Fruit fly (Drosophila melanogaster): ENCODE results near the gene CG11694.

Gene CG11694

dm6 chr3R:8340675-8341275 lies 28.8 kb upstream of the CG11694 start, which contains the start of the genes COX7A and Arl2 (continued):
- TF ChIP-seq CG33213 (GFP tag; optimal IDR thresholded peaks at IDR 0.05) (no peak), Hand (GFP tag; optimal IDR thresholded peaks at IDR 0.05) (no peak), Dref (GFP tag; IDR thresholded peaks at IDR 0.05) (peak; percentile 95), pzg (GFP tag; optimal IDR thresholded peaks at IDR 0.05) (peak; percentile 82), CG18476 (GFP tag; optimal IDR thresholded peaks at IDR 0.05) (no peak), CG6272 (GFP tag; IDR thresholded peaks at IDR 0.05) (no peak), crc (GFP tag; optimal IDR thresholded peaks at IDR 0.05) (no peak), unc-4 (GFP tag; IDR thresholded peaks at IDR 0.05; ENCODE audit: partially characterized antibody) (peak; percentile 95), CG11247 (GFP tag; IDR thresholded peaks at IDR 0.05) (no peak), CG12071 (GFP tag; optimal IDR thresholded peaks at IDR 0.05) (no peak), Sry-δ (GFP tag; optimal IDR thresholded peaks at IDR 0.05) (peak; percentile 78), CG7786 (GFP tag; optimal IDR thresholded peaks at IDR 0.05) (no peak), hb (GFP tag; IDR thresholded peaks at IDR 0.05; ENCODE audit: partially characterized antibody) (peak; percentile 89), mam (GFP tag; optimal IDR thresholded peaks at IDR 0.05) (no peak), CG30020 (tag; optimal IDR thresholded peaks at IDR 0.05) (peak; percentile 42), Asciz (GFP tag; optimal IDR thresholded peaks at IDR 0.05) (no peak), CG17912 (GFP tag; optimal IDR thresholded peaks at IDR 0.05) (no peak), fd3F (GFP tag; optimal IDR thresholded peaks at IDR 0.05) (no peak), CG8924 (tag; optimal IDR thresholded peaks at IDR 0.05) (peak; percentile 77), HLH54F (GFP tag; optimal IDR thresholded peaks at IDR 0.05) (no peak), Bdp1 (GFP tag; optimal IDR thresholded peaks at IDR 0.05) (no peak), D19A (tag; optimal IDR thresholded peaks at IDR 0.05) (no peak), sr (GFP tag; IDR thresholded peaks at IDR 0.05) (no peak), ro (GFP tag; IDR thresholded peaks at IDR 0.05) (no peak), trh (GFP tag; optimal IDR thresholded peaks at IDR 0.05) (no peak), CG2875 (GFP tag; optimal IDR thresholded peaks at IDR 0.05) (no peak), CG8089 (GFP tag; optimal IDR thresholded peaks at IDR 0.05) (no peak), Vsx1 (GFP tag; optimal IDR thresholded peaks at IDR 0.05) (no peak), shn (GFP tag; optimal IDR thresholded peaks at IDR 0.05) (no peak), unpg (GFP tag; optimal IDR thresholded peaks at IDR 0.05) (no peak), CG15696 (tag; optimal IDR thresholded peaks at IDR 0.05) (no peak), CG14667 (GFP tag; IDR thresholded peaks at IDR 0.05) (no peak), eve (GFP tag; optimal IDR thresholded peaks at IDR 0.05) (no peak), sd (tag; optimal IDR thresholded peaks at IDR 0.05) (no peak), Nf-YC (tag; optimal IDR thresholded peaks at IDR 0.05) (peak; percentile 34), Stat92E (GFP tag; optimal IDR thresholded peaks at IDR 0.05) (no peak), ATbp (GFP tag; optimal IDR thresholded peaks at IDR 0.05) (no peak), Dbx (GFP tag; IDR thresholded peaks at IDR 0.05) (no peak), NC2β (GFP tag; optimal IDR thresholded peaks at IDR 0.05) (no peak), tio (GFP tag; optimal IDR thresholded peaks at IDR 0.05) (no peak), Opbp (GFP tag; IDR thresholded peaks at IDR 0.05; ENCODE audit: partially characterized antibody) (peak; percentile 98), maf-S (GFP tag; optimal IDR thresholded peaks at IDR 0.05) (no peak), az2 (GFP tag; optimal IDR thresholded peaks at IDR 0.05) (no peak), CG7987 (GFP tag; optimal IDR thresholded peaks at IDR 0.05) (no peak), CG11723 (GFP tag; optimal IDR thresholded peaks at IDR 0.05) (no peak), hth (optimal IDR thresholded peaks at IDR 0.05) (no peak), peb (GFP tag; IDR thresholded peaks at IDR 0.05) (no peak), CG33557 (GFP tag; optimal IDR thresholded peaks at IDR 0.05) (no peak), CG3726 (GFP tag; IDR thresholded peaks at IDR 0.05) (no peak), CG10979 (tag; optimal IDR thresholded peaks at IDR 0.05) (no peak), kni (GFP tag; optimal IDR thresholded peaks at IDR 0.05) (no peak)

Measured in whole organism, embryonic.